Worm (Caenorhabditis elegans): ENCODE measurements around the gene Y53C12B.1.

The Y53C12B.1 gene

DNA sequence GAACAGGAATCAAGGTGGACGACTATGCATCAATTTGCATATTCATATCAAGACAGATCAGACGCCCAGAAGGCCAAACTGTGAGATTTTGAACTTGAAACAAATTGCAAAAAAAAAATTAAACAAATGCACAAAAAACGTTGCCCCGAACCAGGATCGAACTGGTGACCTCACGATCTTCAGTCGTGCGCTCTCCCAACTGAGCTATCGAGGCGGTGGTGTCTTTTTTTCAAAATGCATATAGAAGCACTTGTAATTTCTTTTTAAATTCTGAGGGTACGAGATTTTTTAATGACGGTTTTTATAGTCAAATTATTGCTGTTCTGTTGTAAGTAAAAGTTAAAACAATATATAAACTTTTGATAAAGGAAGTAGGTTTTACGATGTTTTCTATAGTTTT lies 32.8 kb downstream of the Y53C12B.1 start:
- no peak for TF ChIP-seq ceh-28 (tag; optimal IDR thresholded peaks at IDR 0.05)
- no peak for TF ChIP-seq zag-1 (tag; optimal IDR thresholded peaks at IDR 0.05)
- TF ChIP-seq ztf-4 (tag; optimal IDR thresholded peaks at IDR 0.05), result no peak
- peak; percentile 5 for TF ChIP-seq pqm-1 (tag; optimal IDR thresholded peaks at IDR 0.05)
- no peak for TF ChIP-seq nhr-77 (tag; optimal IDR thresholded peaks at IDR 0.05)
- no peak for TF ChIP-seq ZK546.5 (tag; optimal IDR thresholded peaks at IDR 0.05)
- no peak for TF ChIP-seq fos-1 (tag; optimal IDR thresholded peaks at IDR 0.05)

DNA sequence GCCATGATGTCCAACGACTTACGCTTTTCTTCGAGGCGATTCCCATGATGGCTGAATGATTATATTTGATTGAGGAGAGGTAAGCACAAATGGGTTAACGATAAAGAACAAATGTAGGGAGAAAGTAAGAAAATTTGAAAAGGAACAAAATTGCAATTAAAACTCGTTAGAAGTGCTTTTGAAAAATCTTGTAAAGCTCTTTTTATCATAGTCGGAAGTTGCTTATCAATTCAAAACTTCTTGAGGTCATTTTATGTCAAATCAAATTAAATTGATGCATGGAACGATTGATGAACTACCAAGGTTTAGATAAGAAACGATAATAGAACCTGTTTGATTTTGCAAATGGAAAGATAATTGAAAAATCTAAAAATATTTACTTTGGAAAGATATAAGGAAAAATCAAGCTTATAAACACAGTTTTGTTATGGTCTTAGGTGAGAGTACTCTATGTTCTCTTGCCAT lies 37.0 kb downstream of the Y53C12B.1 start, which contains the start of gene glt-5:
TSS of gene glt-5 (minus strand) at position 51 of the 465 bp plus-strand sequence.
- no peak for TF ChIP-seq elt-1 (tag; optimal IDR thresholded peaks at IDR 0.05)
- TF ChIP-seq ama-1 (optimal IDR thresholded peaks at IDR 0.05), result no peak
- TF ChIP-seq nhr-67 (tag; optimal IDR thresholded peaks at IDR 0.05), result no peak
- no peak for TF ChIP-seq zag-1 (tag; optimal IDR thresholded peaks at IDR 0.05)
- no peak for TF ChIP-seq ztf-11 (tag; optimal IDR thresholded peaks at IDR 0.05)
- no peak for TF ChIP-seq skn-1 (tag; optimal IDR thresholded peaks at IDR 0.05)
- TF ChIP-seq pha-4 (tag; optimal IDR thresholded peaks at IDR 0.05), result no peak
- no peak for TF ChIP-seq nhr-23 (tag; optimal IDR thresholded peaks at IDR 0.05)
- TF ChIP-seq egl-27 (tag; optimal IDR thresholded peaks at IDR 0.05), result no peak
- no peak for TF ChIP-seq nhr-237 (tag; optimal IDR thresholded peaks at IDR 0.05)
- TF ChIP-seq mdl-1 (tag; optimal IDR thresholded peaks at IDR 0.05), result no peak
- TF ChIP-seq R02D3.7 (tag; optimal IDR thresholded peaks at IDR 0.05), result no peak
- no peak for TF ChIP-seq nhr-43 (tag; optimal IDR thresholded peaks at IDR 0.05; ENCODE audit: poor library complexity, severe bottlenecking)
- TF ChIP-seq ceh-9 (tag; optimal IDR thresholded peaks at IDR 0.05), result no peak
- TF ChIP-seq unc-62 (GFP tag; optimal IDR thresholded peaks at IDR 0.05), result no peak
- TF ChIP-seq fkh-2 (tag; optimal IDR thresholded peaks at IDR 0.05), result no peak

DNA sequence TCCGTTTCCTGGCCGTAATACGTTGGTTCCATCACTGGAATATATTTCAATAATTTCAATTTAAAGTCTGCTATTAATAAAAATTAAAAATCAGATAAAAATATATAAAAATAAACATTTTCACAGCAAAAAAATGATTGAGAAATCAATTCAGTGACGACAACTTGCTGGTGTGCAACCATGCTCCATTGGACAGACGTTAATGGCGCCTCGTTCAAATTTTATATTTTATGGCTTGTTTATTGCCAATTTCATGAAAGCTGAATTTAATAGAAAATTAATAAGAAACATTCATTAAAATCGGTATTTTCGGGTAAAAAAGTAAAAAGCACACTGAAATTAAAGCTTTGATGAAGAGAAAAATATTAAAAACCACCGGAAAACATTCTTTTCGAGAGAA lies 39.7 kb downstream of the Y53C12B.1 start, which contains the start of gene Y53C12A.3:
TSS of gene Y53C12A.3 (minus strand) at position 34 of the 400 bp plus-strand sequence.
- TF ChIP-seq ceh-28 (tag; optimal IDR thresholded peaks at IDR 0.05) (no peak), lin-39 (tag; optimal IDR thresholded peaks at IDR 0.05) (peak; percentile 16), egl-27 (tag; optimal IDR thresholded peaks at IDR 0.05) (no peak), nfya-1 (tag; optimal IDR thresholded peaks at IDR 0.05; ENCODE audit: insufficient read depth) (peak; percentile 52), egl-5 (tag; optimal IDR thresholded peaks at IDR 0.05) (peak; percentile 4), nhr-23 (tag; optimal IDR thresholded peaks at IDR 0.05) (peak; percentile 8), lin-15B (tag; optimal IDR thresholded peaks at IDR 0.05) (peak; percentile 51), pha-4 (tag; optimal IDR thresholded peaks at IDR 0.05) (peak; percentile 78), nhr-12 (tag; optimal IDR thresholded peaks at IDR 0.05) (no peak), hmg-11 (tag; optimal IDR thresholded peaks at IDR 0.05) (peak; percentile 54), snpc-4 (tag; optimal IDR thresholded peaks at IDR 0.05) (no peak), sea-2 (GFP tag; optimal IDR thresholded peaks at IDR 0.05) (no peak)

DNA sequence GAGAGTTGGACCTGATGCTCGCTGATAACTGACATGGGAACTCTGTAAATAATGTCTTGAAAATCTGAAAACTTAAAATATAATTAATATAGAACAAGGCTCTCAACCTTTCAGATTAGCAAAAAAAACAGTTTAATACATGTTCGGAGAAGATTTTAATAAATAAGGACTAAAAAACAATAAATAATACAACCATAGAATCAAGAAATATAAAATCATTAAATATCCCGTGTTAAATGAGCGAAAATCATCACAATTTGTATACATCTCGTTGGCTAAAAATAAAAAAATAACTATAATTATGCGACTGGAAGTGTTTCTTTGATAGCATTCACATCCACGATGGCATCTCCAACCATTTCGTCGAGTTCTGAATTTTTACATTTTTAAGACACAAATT lies 41.1 kb downstream of the Y53C12B.1 start, which contains the start of gene Y53C12A.10:
TSS of gene Y53C12A.10 (minus strand) at position 101 of the 400 bp plus-strand sequence.
- TF ChIP-seq egl-5 (tag; optimal IDR thresholded peaks at IDR 0.05), result no peak
- no peak for TF ChIP-seq skn-1 (tag; optimal IDR thresholded peaks at IDR 0.05)

DNA sequence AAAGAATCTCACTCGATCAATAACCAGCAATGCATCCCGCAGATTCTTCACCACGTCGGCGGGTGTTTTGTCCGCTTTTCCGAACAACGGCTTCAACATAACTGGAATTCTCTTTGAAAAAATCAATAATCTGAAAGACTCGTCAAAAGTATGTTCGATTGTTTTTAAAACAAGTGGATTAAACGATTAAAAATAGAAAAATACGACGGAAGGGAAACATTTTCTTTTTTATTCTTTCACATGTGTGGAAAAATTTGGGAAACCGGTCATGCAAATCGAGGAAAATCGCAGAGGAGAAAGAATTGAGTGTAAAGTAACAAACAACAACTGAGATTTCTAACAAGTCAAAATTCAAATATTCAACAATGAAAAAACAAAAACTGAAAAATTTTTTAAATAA lies 42.3 kb downstream of the Y53C12B.1 start, which contains the start of gene mop-25.2:
TSS of gene mop-25.2 (minus strand) at position 101 of the 400 bp plus-strand sequence.
- TF ChIP-seq unc-39 (tag; optimal IDR thresholded peaks at IDR 0.05) (no peak), ceh-28 (tag; optimal IDR thresholded peaks at IDR 0.05) (peak; percentile 17)

DNA sequence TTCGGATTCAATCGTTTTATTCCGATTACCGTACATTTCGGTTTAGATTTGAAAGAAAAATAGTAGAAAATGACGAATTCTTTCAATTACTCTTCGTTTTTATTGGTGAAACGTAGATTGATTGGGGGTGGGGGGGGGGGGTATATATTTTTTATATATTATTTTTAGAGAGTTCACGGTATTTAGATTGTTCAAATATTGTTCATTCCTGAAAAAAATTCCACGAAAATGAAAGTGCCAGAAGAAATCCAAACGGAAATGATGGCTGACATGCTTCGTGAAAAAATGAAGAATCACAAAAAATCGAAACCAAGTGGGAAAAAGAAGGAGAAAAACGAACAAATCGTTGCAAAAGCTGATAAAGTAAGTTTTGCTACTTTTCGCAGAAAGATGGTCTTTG lies 45.5 kb downstream of the Y53C12B.1 start, which contains the start of the genes Y53C12A.8 and Y53C12A.7:
TSS of gene Y53C12A.8 (minus strand) at position 101 of the 400 bp plus-strand sequence.
TSS of gene Y53C12A.7 (plus strand) at position 181 of the 400 bp plus-strand sequence.
- no peak for TF ChIP-seq nhr-67 (tag; optimal IDR thresholded peaks at IDR 0.05)
- no peak for TF ChIP-seq nhr-12 (tag; optimal IDR thresholded peaks at IDR 0.05)
- no peak for TF ChIP-seq eor-1 (tag; optimal IDR thresholded peaks at IDR 0.05)
- TF ChIP-seq egl-5 (tag; optimal IDR thresholded peaks at IDR 0.05), result no peak
- no peak for TF ChIP-seq ceh-82 (tag; optimal IDR thresholded peaks at IDR 0.05)
- no peak for TF ChIP-seq fos-1 (tag; optimal IDR thresholded peaks at IDR 0.05)
- no peak for TF ChIP-seq jun-1 (tag; optimal IDR thresholded peaks at IDR 0.05)
- no peak for TF ChIP-seq fkh-2 (tag; optimal IDR thresholded peaks at IDR 0.05)
- no peak for TF ChIP-seq nhr-237 (tag; optimal IDR thresholded peaks at IDR 0.05)
- no peak for TF ChIP-seq tbx-2 (tag; optimal IDR thresholded peaks at IDR 0.05)
- no peak for TF ChIP-seq ceh-28 (tag; optimal IDR thresholded peaks at IDR 0.05)
- no peak for TF ChIP-seq ceh-16 (tag; optimal IDR thresholded peaks at IDR 0.05)
- TF ChIP-seq lin-15B (tag; optimal IDR thresholded peaks at IDR 0.05), result no peak
- no peak for TF ChIP-seq nhr-25 (tag; optimal IDR thresholded peaks at IDR 0.05)
- TF ChIP-seq elt-2 (tag; optimal IDR thresholded peaks at IDR 0.05), result no peak
- TF ChIP-seq ZK546.5 (tag; optimal IDR thresholded peaks at IDR 0.05), result no peak
- TF ChIP-seq nhr-43 (tag; optimal IDR thresholded peaks at IDR 0.05; ENCODE audit: poor library complexity, severe bottlenecking), result no peak
- TF ChIP-seq pha-4 (tag; optimal IDR thresholded peaks at IDR 0.05), result no peak

Data from whole organism, L3 larva.